Worm (Caenorhabditis elegans): ENCODE results near the gene hsp-25.

ce11 chrX:6050849-6051248, 11.4 kb upstream of the hsp-25 start:
- TF ChIP-seq pqm-1 (tag; optimal IDR thresholded peaks at IDR 0.05): no peak
- no peak for TF ChIP-seq fkh-10 (GFP tag; optimal IDR thresholded peaks at IDR 0.05)
- TF ChIP-seq unc-55 (GFP tag; optimal IDR thresholded peaks at IDR 0.05): no peak
- TF ChIP-seq elt-2 (tag; optimal IDR thresholded peaks at IDR 0.05): no peak
- TF ChIP-seq ceh-48 (tag; optimal IDR thresholded peaks at IDR 0.05): no peak
- TF ChIP-seq ref-2 (tag; optimal IDR thresholded peaks at IDR 0.05): no peak
- TF ChIP-seq nhr-11 (tag; optimal IDR thresholded peaks at IDR 0.05): no peak
- TF ChIP-seq elt-4 (tag; optimal IDR thresholded peaks at IDR 0.05): no peak
- no peak for TF ChIP-seq C38D4.7 (GFP tag; optimal IDR thresholded peaks at IDR 0.05)
- no peak for TF ChIP-seq F13H6.1 (tag; optimal IDR thresholded peaks at IDR 0.05)
- no peak for TF ChIP-seq ets-4 (tag; optimal IDR thresholded peaks at IDR 0.05)
